Fruit fly (Drosophila melanogaster): Measurements from ENCODE around the gene alpha-Est5.

alpha-Est5 gene

dm6 chr3R:7491453-7491853 is 44.7 kb downstream of the alpha-Est5 start (continued):
- TF ChIP-seq dati (GFP tag; IDR thresholded peaks at IDR 0.05) (no peak), CG1647 (GFP tag; optimal IDR thresholded peaks at IDR 0.05) (no peak), zen (tag; optimal IDR thresholded peaks at IDR 0.05) (no peak), Trl (optimal IDR thresholded peaks at IDR 0.05) (peak; percentile 71 to 91), Trl (GFP tag; optimal IDR thresholded peaks at IDR 0.05) (peak; percentile 19), HHEX (GFP tag; optimal IDR thresholded peaks at IDR 0.05) (no peak), Six4 (GFP tag; optimal IDR thresholded peaks at IDR 0.05) (no peak), gsb (GFP tag; IDR thresholded peaks at IDR 0.05) (no peak), CG15011 (GFP tag; optimal IDR thresholded peaks at IDR 0.05) (no peak), dmrt99B (tag; optimal IDR thresholded peaks at IDR 0.05) (no peak), lola (GFP tag; optimal IDR thresholded peaks at IDR 0.05) (no peak), E2f2 (GFP tag; IDR thresholded peaks at IDR 0.05) (no peak), bcd (GFP tag; optimal IDR thresholded peaks at IDR 0.05) (no peak), Abd-B (GFP tag; optimal IDR thresholded peaks at IDR 0.05) (no peak), CG8281 (tag; optimal IDR thresholded peaks at IDR 0.05) (no peak), Hmx (GFP tag; optimal IDR thresholded peaks at IDR 0.05) (no peak), tio (GFP tag; optimal IDR thresholded peaks at IDR 0.05) (no peak), CG11504 (tag; optimal IDR thresholded peaks at IDR 0.05) (no peak), bsh (GFP tag; optimal IDR thresholded peaks at IDR 0.05) (no peak), ci (GFP tag; IDR thresholded peaks at IDR 0.05) (peak; percentile 50; the same call in 1 of the 3 replicates), ase (GFP tag; IDR thresholded peaks at IDR 0.05) (no peak), fd3F (GFP tag; optimal IDR thresholded peaks at IDR 0.05) (no peak), sqz (GFP tag; optimal IDR thresholded peaks at IDR 0.05) (no peak), nau (GFP tag; optimal IDR thresholded peaks at IDR 0.05) (no peak), Ets97D (GFP tag; optimal IDR thresholded peaks at IDR 0.05) (no peak), CG14965 (GFP tag; optimal IDR thresholded peaks at IDR 0.05; ENCODE audit: borderline replicate concordance) (no peak), CG15514 (GFP tag; optimal IDR thresholded peaks at IDR 0.05) (peak; percentile 9), CG6813 (GFP tag; optimal IDR thresholded peaks at IDR 0.05) (no peak), gfzf (GFP tag; optimal IDR thresholded peaks at IDR 0.05) (no peak), Dbx (GFP tag; IDR thresholded peaks at IDR 0.05) (peak; percentile 52; the same call in 2 of the 3 replicates), ERR (GFP tag; optimal IDR thresholded peaks at IDR 0.05) (no peak), CG18599 (GFP tag; optimal IDR thresholded peaks at IDR 0.05) (no peak), Dll (GFP tag; IDR thresholded peaks at IDR 0.05; ENCODE audit: partially characterized antibody) (no peak), pfk (GFP tag; optimal IDR thresholded peaks at IDR 0.05) (peak; percentile 22), en (GFP tag; optimal IDR thresholded peaks at IDR 0.05) (no peak), CG12659 (GFP tag; optimal IDR thresholded peaks at IDR 0.05) (no peak), H2.0 (GFP tag; IDR thresholded peaks at IDR 0.05) (no peak), Atf3 (GFP tag; optimal IDR thresholded peaks at IDR 0.05) (no peak), aop (GFP tag; IDR thresholded peaks at IDR 0.05) (peak; percentile 25; the same call in 1 of the 2 replicates), corto (GFP tag; optimal IDR thresholded peaks at IDR 0.05) (no peak), CG4707 (GFP tag; optimal IDR thresholded peaks at IDR 0.05) (no peak), CG11398 (GFP tag; optimal IDR thresholded peaks at IDR 0.05) (no peak), HmgZ (tag; optimal IDR thresholded peaks at IDR 0.05) (no peak), CG17385 (GFP tag; optimal IDR thresholded peaks at IDR 0.05) (peak; percentile 12), wek (GFP tag; optimal IDR thresholded peaks at IDR 0.05) (no peak), TFAM (GFP tag; optimal IDR thresholded peaks at IDR 0.05) (no peak), slou (GFP tag; optimal IDR thresholded peaks at IDR 0.05) (no peak), CG3995 (GFP tag; optimal IDR thresholded peaks at IDR 0.05) (no peak), Tbp (GFP tag; optimal IDR thresholded peaks at IDR 0.05) (no peak), CG11456 (GFP tag; IDR thresholded peaks at IDR 0.05) (no peak), sim (GFP tag; IDR thresholded peaks at IDR 0.05) (no peak)
